Fruit fly (Drosophila melanogaster) whole organism, embryonic: ENCODE data around the gene RhoBTB.

Experiments used
- CG10565 ChIP-seq: fragments of 200-800 bp; sonication (Bioruptor generic); optimal IDR thresholded peaks from 3 replicates; lab custom pipeline; 2016; ENCODE audit warnings: missing biosample characterization, mild to moderate bottlenecking, missing genetic modification characterization
- CG11085 ChIP-seq: fragments of 200-800 bp; sonication (Bioruptor generic); IDR thresholded peaks from 2 replicates; pipeline ENCODE4 v1.3.6; 2022; ENCODE audit warnings: missing biosample characterization, missing genetic modification characterization
- CG11456 ChIP-seq: fragments of 200-800 bp; sonication (Bioruptor generic); IDR thresholded peaks from 3 replicates; pipeline ENCODE4 v1.3.6; 2022; ENCODE audit warnings: missing biosample characterization, missing genetic modification characterization
- CG11560 ChIP-seq: fragments of 200-800 bp; sonication (Bioruptor generic); IDR thresholded peaks from 3 replicates; pipeline ENCODE4 v1.3.6; 2022; ENCODE audit warnings: missing biosample characterization, missing genetic modification characterization
- CG12219 ChIP-seq: fragments of 200-800 bp; sonication (Bioruptor generic); optimal IDR thresholded peaks from 3 replicates; lab custom pipeline; 2018; ENCODE audit warnings: missing biosample characterization, mild to moderate bottlenecking, missing genetic modification characterization
- CG13424 ChIP-seq: fragments of 200-800 bp; sonication (Bioruptor generic); optimal IDR thresholded peaks from 2 replicates; lab custom pipeline; 2019; ENCODE audit warnings: missing biosample characterization, mild to moderate bottlenecking, missing genetic modification characterization, moderate library complexity
- CG13775 ChIP-seq: fragments of 200-800 bp; sonication (Bioruptor generic); optimal IDR thresholded peaks from 3 replicates; lab custom pipeline; 2017; ENCODE audit warnings: missing biosample characterization, mild to moderate bottlenecking, missing genetic modification characterization
- CG14667 ChIP-seq: fragments of 200-800 bp; sonication (Bioruptor generic); IDR thresholded peaks from 2 replicates; pipeline ENCODE4 v1.3.6; 2022; ENCODE audit warnings: missing biosample characterization, missing genetic modification characterization
- CG3163 ChIP-seq: fragments of 200-800 bp; sonication (Bioruptor generic); optimal IDR thresholded peaks from 3 replicates; lab custom pipeline; 2016; ENCODE audit warnings: missing biosample characterization, missing genetic modification characterization
- CG34224 ChIP-seq: fragments of 200-800 bp; sonication (Bioruptor generic); IDR thresholded peaks from 3 replicates; pipeline ENCODE4 v1.3.6; 2022; ENCODE audit warnings: missing biosample characterization, missing genetic modification characterization; ENCODE audit not compliant: partially characterized antibody
- CG4328 ChIP-seq: fragments of 200-800 bp; sonication (Bioruptor generic); optimal IDR thresholded peaks from 3 replicates; lab custom pipeline; 2017; ENCODE audit warnings: missing biosample characterization, missing genetic modification reagents, missing genetic modification characterization
- CG4360 ChIP-seq: fragments of 200-800 bp; sonication (Bioruptor generic); IDR thresholded peaks from 2 replicates; pipeline ENCODE4 v1.3.6; 2022; ENCODE audit warnings: missing biosample characterization, missing genetic modification characterization
- CG7271 ChIP-seq: fragments of 200-800 bp; sonication (Bioruptor generic); optimal IDR thresholded peaks from 2 replicates; lab custom pipeline; 2018; ENCODE audit warnings: missing biosample characterization, mild to moderate bottlenecking, missing genetic modification characterization, moderate library complexity
- CG7786 ChIP-seq: fragments of 200-800 bp; sonication (Bioruptor generic); optimal IDR thresholded peaks from 2 replicates; lab custom pipeline; 2016; ENCODE audit warnings: missing biosample characterization, missing genetic modification characterization
- CG8388 ChIP-seq: fragments of 200-800 bp; sonication (Bioruptor generic); optimal IDR thresholded peaks from 2 replicates; lab custom pipeline; 2019; ENCODE audit warnings: missing biosample characterization, mild to moderate bottlenecking, missing genetic modification characterization, moderate library complexity
- CG9609 ChIP-seq: fragments of 200-800 bp; sonication (Bioruptor generic); optimal IDR thresholded peaks from 3 replicates; lab custom pipeline; 2016; ENCODE audit warnings: missing biosample characterization, missing genetic modification characterization
- CoRest ChIP-seq: fragments of 200-800 bp; sonication (Bioruptor generic); optimal IDR thresholded peaks from 3 replicates; lab custom pipeline; 2018; ENCODE audit warnings: missing biosample characterization, mild to moderate bottlenecking, missing genetic modification characterization, moderate library complexity
- Dfd ChIP-seq, 2 experiments: fragments of >200 bp; optimal IDR thresholded peaks; 2 replicates each; lab custom pipeline; 2017; ENCODE audit warnings: missing biosample characterization in 2 of 2, missing genetic modification characterization in 2 of 2
- Hr39 ChIP-seq: fragments of >200 bp; optimal IDR thresholded peaks from 2 replicates; lab custom pipeline; 2017
- Hr78 ChIP-seq, 2 experiments: fragments of 200-800 bp in 1 of 2; fragments of >200 bp in 1 of 2; sonication (Bioruptor generic) in 1 of 2; optimal IDR thresholded peaks; 2 replicates each; lab custom pipeline; 2017 to 2019; ENCODE audit warnings: missing biosample characterization in 2 of 2, missing genetic modification characterization in 2 of 2, mild to moderate bottlenecking in 1 of 2, moderate library complexity in 1 of 2
- MBD-R2 ChIP-seq: fragments of 200-800 bp; sonication (Bioruptor generic); IDR thresholded peaks from 2 replicates; pipeline ENCODE4 v1.3.6; 2022; ENCODE audit warnings: missing biosample characterization, missing genetic modification characterization
- MTF-1 ChIP-seq: fragments of 200-800 bp; sonication (Bioruptor generic); optimal IDR thresholded peaks from 2 replicates; lab custom pipeline; 2018; ENCODE audit warnings: missing biosample characterization, mild to moderate bottlenecking, missing genetic modification characterization, borderline replicate concordance
- Med ChIP-seq: fragments of 200-800 bp; sonication (Bioruptor generic); peaks from one replicate; lab custom pipeline; 2016; ENCODE audit warnings: missing biosample characterization, missing genetic modification characterization, mild to moderate bottlenecking, inconsistent platforms, moderate library complexity
- Neu2 ChIP-seq: fragments of 200-800 bp; sonication (Bioruptor generic); optimal IDR thresholded peaks from 3 replicates; lab custom pipeline; 2016; ENCODE audit warnings: missing biosample characterization, missing genetic modification characterization, borderline replicate concordance
- Nf-YC ChIP-seq: fragments of 200-800 bp; optimal IDR thresholded peaks from 3 replicates; lab custom pipeline; 2019; ENCODE audit warnings: missing biosample characterization, mild to moderate bottlenecking, missing genetic modification characterization, moderate library complexity
- PHDP ChIP-seq: fragments of 200-800 bp; sonication (Bioruptor generic); optimal IDR thresholded peaks from 3 replicates; lab custom pipeline; 2018; ENCODE audit warnings: missing biosample characterization, mild to moderate bottlenecking, missing genetic modification characterization, moderate library complexity
- Scr ChIP-seq: fragments of 200-800 bp; sonication (Bioruptor generic); IDR thresholded peaks from 2 replicates; pipeline ENCODE4 v1.3.6; 2022; ENCODE audit warnings: missing biosample characterization, missing genetic modification characterization; ENCODE audit not compliant: partially characterized antibody
- Sox102F ChIP-seq: fragments of 200-800 bp; sonication (Bioruptor generic); optimal IDR thresholded peaks from 2 replicates; lab custom pipeline; 2018; ENCODE audit warnings: missing biosample characterization, mild to moderate bottlenecking, missing genetic modification characterization, moderate library complexity
- Trl ChIP-seq, 3 experiments: fragments of >200 bp in 2 of 3; fragments of 200-800 bp in 1 of 3; sonication (Bioruptor generic) in 1 of 3; optimal IDR thresholded peaks; 2 replicates in 1 of 3; 3 replicates in 2 of 3; lab custom pipeline; 2016 to 2017; ENCODE audit warnings: missing biosample characterization in 1 of 3, missing genetic modification characterization in 1 of 3
- YL-1 ChIP-seq: fragments of 200-800 bp; sonication (Bioruptor generic); optimal IDR thresholded peaks from 3 replicates; lab custom pipeline; 2017; ENCODE audit warnings: missing biosample characterization, mild to moderate bottlenecking, missing genetic modification characterization
- bcd ChIP-seq: fragments of 200-800 bp; sonication (Bioruptor generic); optimal IDR thresholded peaks from 2 replicates; lab custom pipeline; 2017; ENCODE audit warnings: missing biosample characterization, mild to moderate bottlenecking, missing genetic modification characterization
- cato ChIP-seq: fragments of 200-800 bp; sonication (Bioruptor generic); optimal IDR thresholded peaks from 2 replicates; lab custom pipeline; 2016; ENCODE audit warnings: missing biosample characterization, missing genetic modification characterization, borderline replicate concordance
- da ChIP-seq: fragments of 200-800 bp; sonication (Bioruptor generic); optimal IDR thresholded peaks from 2 replicates; lab custom pipeline; 2016; ENCODE audit warnings: missing biosample characterization, missing genetic modification characterization
- dati ChIP-seq: fragments of 200-800 bp; sonication (Bioruptor generic); IDR thresholded peaks from 2 replicates; pipeline ENCODE4 v1.3.6; 2022; ENCODE audit warnings: missing biosample characterization, missing genetic modification characterization
- dpn ChIP-seq, 2 experiments: fragments of 200-800 bp; sonication (Bioruptor generic); optimal IDR thresholded peaks; 3 replicates each; lab custom pipeline; 2016; ENCODE audit warnings: missing biosample characterization in 2 of 2, missing genetic modification characterization in 2 of 2
- hth ChIP-seq: fragments of >200 bp; optimal IDR thresholded peaks from 2 replicates; lab custom pipeline; 2017; ENCODE audit warnings: inconsistent platforms
- kay ChIP-seq: fragments of 200-800 bp; sonication (Bioruptor generic); optimal IDR thresholded peaks from 2 replicates; lab custom pipeline; 2016; ENCODE audit warnings: missing biosample characterization, missing genetic modification characterization
- mam ChIP-seq: fragments of 200-800 bp; sonication (Bioruptor generic); optimal IDR thresholded peaks from 3 replicates; lab custom pipeline; 2016; ENCODE audit warnings: missing biosample characterization, missing genetic modification characterization
- nau ChIP-seq: fragments of 200-800 bp; sonication (Bioruptor generic); optimal IDR thresholded peaks from 3 replicates; lab custom pipeline; 2017; ENCODE audit warnings: missing biosample characterization, mild to moderate bottlenecking, missing genetic modification characterization, missing genetic modification reagents
- nmo ChIP-seq: fragments of 200-800 bp; sonication (Bioruptor generic); optimal IDR thresholded peaks from 2 replicates; lab custom pipeline; 2018; ENCODE audit warnings: missing biosample characterization, mild to moderate bottlenecking, missing genetic modification characterization, moderate library complexity
- oc ChIP-seq: fragments of 200-800 bp; sonication (Bioruptor generic); optimal IDR thresholded peaks from 2 replicates; lab custom pipeline; 2018; ENCODE audit warnings: missing biosample characterization, mild to moderate bottlenecking, missing genetic modification characterization, moderate library complexity
- pfk ChIP-seq: fragments of 200-800 bp; sonication (Bioruptor generic); optimal IDR thresholded peaks from 2 replicates; lab custom pipeline; 2018; ENCODE audit warnings: missing biosample characterization, mild to moderate bottlenecking, missing genetic modification characterization, moderate library complexity
- pho ChIP-seq: fragments of 200-800 bp; sonication (Bioruptor generic); optimal IDR thresholded peaks from 2 replicates; lab custom pipeline; 2016; ENCODE audit warnings: missing biosample characterization, missing genetic modification characterization
- pnt ChIP-seq: fragments of 200-800 bp; sonication (Bioruptor generic); optimal IDR thresholded peaks from 3 replicates; lab custom pipeline; 2016; ENCODE audit warnings: missing biosample characterization, missing genetic modification characterization
- sima ChIP-seq: fragments of 200-800 bp; sonication (Bioruptor generic); optimal IDR thresholded peaks from 2 replicates; lab custom pipeline; 2016; ENCODE audit warnings: missing biosample characterization, missing genetic modification characterization
- slou ChIP-seq: fragments of 200-800 bp; sonication (Bioruptor generic); optimal IDR thresholded peaks from 3 replicates; lab custom pipeline; 2016; ENCODE audit warnings: missing biosample characterization, missing genetic modification characterization
- trem ChIP-seq: fragments of 200-800 bp; optimal IDR thresholded peaks from 3 replicates; lab custom pipeline; 2019; ENCODE audit warnings: missing biosample characterization, mild to moderate bottlenecking, missing genetic modification characterization, moderate library complexity
- unpg ChIP-seq: fragments of 200-800 bp; sonication (Bioruptor generic); optimal IDR thresholded peaks from 3 replicates; lab custom pipeline; 2018; ENCODE audit warnings: missing biosample characterization, mild to moderate bottlenecking, missing genetic modification characterization, moderate library complexity
- zf30C ChIP-seq: fragments of 200-800 bp; sonication (Bioruptor generic); optimal IDR thresholded peaks from 3 replicates; lab custom pipeline; 2018; ENCODE audit warnings: missing biosample characterization, mild to moderate bottlenecking, missing genetic modification characterization

Gene RhoBTB

DNA sequence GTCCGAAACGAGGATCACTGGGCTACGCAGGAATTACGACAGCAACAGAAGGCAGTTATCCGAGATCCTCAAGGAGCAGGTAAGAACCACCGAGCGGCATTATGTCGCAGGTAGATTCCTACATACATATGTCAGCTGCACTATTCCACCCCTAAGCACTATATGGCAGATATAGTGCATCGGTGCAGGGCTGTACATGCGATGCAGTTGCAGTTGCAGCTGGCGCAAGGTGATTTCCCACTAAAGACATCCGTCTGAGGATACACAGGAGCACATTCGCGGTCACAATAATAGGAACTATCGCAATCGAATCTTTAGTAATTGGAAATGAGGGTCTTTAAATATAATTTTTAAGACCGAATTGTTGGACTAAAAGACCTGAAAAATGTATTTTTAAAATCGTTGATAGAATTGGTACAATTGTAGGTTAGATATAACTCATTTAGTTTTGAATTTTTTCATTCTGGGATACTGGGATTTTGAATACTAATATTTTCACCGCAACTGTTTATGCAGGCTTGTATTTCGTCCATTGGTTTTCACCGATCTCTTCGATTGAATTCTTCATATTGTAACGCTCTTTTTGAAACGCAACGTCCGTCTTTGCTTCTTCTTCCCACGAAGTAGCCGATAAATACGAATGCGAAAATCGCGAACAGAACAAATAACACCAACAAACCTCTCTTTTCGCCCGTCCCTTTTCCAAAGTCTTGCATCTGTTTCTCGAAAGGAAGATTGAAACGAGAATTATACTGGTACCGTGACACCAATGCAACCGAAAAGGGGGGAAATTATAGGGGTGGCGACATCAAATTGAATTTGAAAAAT lies 26.8 kb downstream of the RhoBTB start (continued):
- no peak for TF ChIP-seq mam
- no peak for TF ChIP-seq CG9609
- no peak for TF ChIP-seq cato
- no peak for TF ChIP-seq CG4328 (GFP tag; lab: Kevin White, UChicago)
- peak; percentile 54 for TF ChIP-seq Med (GFP tag; lab: Kevin White, UChicago)
- no peak for TF ChIP-seq CG11456 (GFP tag; lab: Robert Waterston, UW)
- no peak for TF ChIP-seq CG34224
- peak; percentile 90 for TF ChIP-seq da (GFP tag; lab: Kevin White, UChicago)
- TF ChIP-seq Nf-YC (tag; lab: Kevin White, UChicago) = no peak
- peak; percentile 0 for TF ChIP-seq CG13424 (tag; lab: Kevin White, UChicago)
- TF ChIP-seq CG7271 = peak; percentile 80
- peak; percentile 30 for TF ChIP-seq CoRest (tag; lab: Kevin White, UChicago)
- TF ChIP-seq hth = no peak
- TF ChIP-seq CG10565 (GFP tag; lab: Kevin White, UChicago) = no peak
- TF ChIP-seq Hr78 (GFP tag; optimal IDR thresholded peaks at IDR 0.05; lab: Kevin White, UChicago) = no peak
- no peak for TF ChIP-seq CG3163 (GFP tag; lab: Kevin White, UChicago)
- peak; percentile 65 for TF ChIP-seq trem (tag; lab: Kevin White, UChicago)
- no peak for TF ChIP-seq sima (GFP tag; lab: Kevin White, UChicago)
- no peak for TF ChIP-seq CG11560 (tag; lab: Robert Waterston, UW)
- no peak for TF ChIP-seq MBD-R2
- no peak for TF ChIP-seq nau (GFP tag; lab: Kevin White, UChicago)
- no peak for TF ChIP-seq Scr
- TF ChIP-seq bcd (GFP tag; lab: Kevin White, UChicago) = no peak
- TF ChIP-seq unpg = peak; percentile 27
- peak; percentile 44 for TF ChIP-seq nmo (GFP tag; lab: Kevin White, UChicago)
- TF ChIP-seq CG7786 = peak; percentile 14
- peak in 1 of 2 experiments; percentile 5 for TF ChIP-seq dpn (GFP tag; optimal IDR thresholded peaks at IDR 0.05; lab: Kevin White, UChicago)
- TF ChIP-seq Hr39 (lab: Kevin White, UChicago) = no peak
- TF ChIP-seq Sox102F (GFP tag; lab: Kevin White, UChicago) = no peak
- no peak for TF ChIP-seq dati
- peak; percentile 76 for TF ChIP-seq Neu2
- no peak for TF ChIP-seq Trl (optimal IDR thresholded peaks at IDR 0.05; lab: Kevin White, UChicago)
- peak; percentile 7 for TF ChIP-seq Trl (GFP tag; optimal IDR thresholded peaks at IDR 0.05; lab: Kevin White, UChicago)
- TF ChIP-seq Dfd (GFP tag; optimal IDR thresholded peaks at IDR 0.05; lab: Kevin White, UChicago) = no peak
- TF ChIP-seq CG14667 (GFP tag; lab: Robert Waterston, UW) = no peak
- TF ChIP-seq CG11085 = no peak
- no peak for TF ChIP-seq kay (GFP tag; lab: Kevin White, UChicago)
- no peak for TF ChIP-seq YL-1
- no peak for TF ChIP-seq zf30C (GFP tag; lab: Kevin White, UChicago)
- TF ChIP-seq MTF-1 = no peak
- TF ChIP-seq CG4360 (GFP tag; lab: Robert Waterston, UW) = no peak
- no peak for TF ChIP-seq PHDP (tag; lab: Kevin White, UChicago)
- TF ChIP-seq pho (GFP tag; lab: Kevin White, UChicago) = no peak
- no peak for TF ChIP-seq oc
- no peak for TF ChIP-seq CG12219 (GFP tag; lab: Kevin White, UChicago)
- TF ChIP-seq pnt (GFP tag; lab: Kevin White, UChicago) = no peak
- no peak for TF ChIP-seq CG8388 (GFP tag; lab: Kevin White, UChicago)
- TF ChIP-seq slou = no peak
- peak; percentile 45 for TF ChIP-seq CG13775 (GFP tag; lab: Kevin White, UChicago)
- no peak for TF ChIP-seq pfk (GFP tag; lab: Kevin White, UChicago)
